Fruit fly (Drosophila melanogaster) Kc167 (cell line): ENCODE data around the gene ImpE2.

Experiments
- Myc ChIP-seq: fragments of >200 bp; optimal IDR thresholded peaks from 2 replicates; lab custom pipeline; 2017; ENCODE audit warnings: missing external identifiers
- Sin3A ChIP-seq: fragments of >200 bp; optimal IDR thresholded peaks from 2 replicates; lab custom pipeline; 2018; ENCODE audit warnings: missing external identifiers
- h ChIP-seq: fragments of >200 bp; optimal IDR thresholded peaks from 3 replicates; lab custom pipeline; 2018; ENCODE audit warnings: missing external identifiers
- insv ChIP-seq: fragments of >200 bp; optimal IDR thresholded peaks from 3 replicates; lab custom pipeline; 2018; ENCODE audit warnings: missing external identifiers
- psq ChIP-seq: fragments of >200 bp; optimal IDR thresholded peaks from 2 replicates; lab custom pipeline; 2017; ENCODE audit warnings: missing external identifiers
- ttk ChIP-seq: sonication (Bioruptor generic); optimal IDR thresholded peaks from 2 replicates; lab custom pipeline; 2017; ENCODE audit warnings: missing external identifiers

ImpE2 gene

dm6 chr3L:3543525-3543971, 31.1 kb upstream of the ImpE2 start:
- no peak for TF ChIP-seq h (lab: Kevin White, UChicago)

dm6 chr3L:3542498-3543322, 30.2 kb upstream of the ImpE2 start:
- no peak for TF ChIP-seq h (lab: Kevin White, UChicago)
- TF ChIP-seq Myc, result no peak
- no peak for TF ChIP-seq insv (lab: Kevin White, UChicago)
- no peak for TF ChIP-seq ttk
- TF ChIP-seq psq (lab: Kevin White, UChicago), result no peak
- no peak for TF ChIP-seq Sin3A (lab: Kevin White, UChicago)

dm6 chr3L:3536905-3537665, 24.6 kb upstream of the ImpE2 start:
- TF ChIP-seq insv (lab: Kevin White, UChicago) (no peak), h (lab: Kevin White, UChicago) (no peak), Myc (no peak), Sin3A (lab: Kevin White, UChicago) (no peak), ttk (no peak), psq (lab: Kevin White, UChicago) (no peak)

dm6 chr3L:3536414-3536813, 23.9 kb upstream of the ImpE2 start:
- TF ChIP-seq ttk, result no peak
- TF ChIP-seq Sin3A (lab: Kevin White, UChicago), result no peak
- TF ChIP-seq insv (lab: Kevin White, UChicago), result no peak
- no peak for TF ChIP-seq Myc
- no peak for TF ChIP-seq psq (lab: Kevin White, UChicago)
- TF ChIP-seq h (lab: Kevin White, UChicago), result no peak

dm6 chr3L:3535674-3536073, 23.2 kb upstream of the ImpE2 start:
- TF ChIP-seq h (lab: Kevin White, UChicago), result no peak
- no peak for TF ChIP-seq ttk
- no peak for TF ChIP-seq insv (lab: Kevin White, UChicago)
- no peak for TF ChIP-seq psq (lab: Kevin White, UChicago)
- TF ChIP-seq Sin3A (lab: Kevin White, UChicago), result no peak
- no peak for TF ChIP-seq Myc

- TF ChIP-seq Myc (no peak), psq (lab: Kevin White, UChicago) (no peak), insv (lab: Kevin White, UChicago) (no peak), ttk (no peak), h (lab: Kevin White, UChicago) (no peak), Sin3A (lab: Kevin White, UChicago) (no peak)
Measured at dm6 chr3L:3534216-3534615, 21.7 kb upstream of the ImpE2 start.

- TF ChIP-seq h (lab: Kevin White, UChicago) (no peak), psq (lab: Kevin White, UChicago) (no peak), Sin3A (lab: Kevin White, UChicago) (no peak), Myc (no peak), insv (lab: Kevin White, UChicago) (no peak), ttk (no peak)
Measured at dm6 chr3L:3532867-3533266, 20.4 kb upstream of the ImpE2 start.

- TF ChIP-seq insv (lab: Kevin White, UChicago), result no peak
- TF ChIP-seq ttk, result no peak
- TF ChIP-seq psq (lab: Kevin White, UChicago), result no peak
- TF ChIP-seq Myc, result no peak
- no peak for TF ChIP-seq h (lab: Kevin White, UChicago)
- no peak for TF ChIP-seq Sin3A (lab: Kevin White, UChicago)
Measured at dm6 chr3L:3531359-3531758, 18.9 kb upstream of the ImpE2 start.

dm6 chr3L:3530588-3531264, 18.2 kb upstream of the ImpE2 start:
- TF ChIP-seq insv (lab: Kevin White, UChicago), result no peak
- no peak for TF ChIP-seq ttk
- no peak for TF ChIP-seq psq (lab: Kevin White, UChicago)

dm6 chr3L:3523766-3524165, 11.3 kb upstream of the ImpE2 start:
- TF ChIP-seq insv (lab: Kevin White, UChicago), result no peak
- no peak for TF ChIP-seq Sin3A (lab: Kevin White, UChicago)
- TF ChIP-seq ttk, result no peak
- no peak for TF ChIP-seq h (lab: Kevin White, UChicago)
- no peak for TF ChIP-seq psq (lab: Kevin White, UChicago)
- no peak for TF ChIP-seq Myc

- TF ChIP-seq psq (lab: Kevin White, UChicago), result no peak
- TF ChIP-seq ttk, result no peak
- TF ChIP-seq h (lab: Kevin White, UChicago), result no peak
- no peak for TF ChIP-seq insv (lab: Kevin White, UChicago)
- TF ChIP-seq Sin3A (lab: Kevin White, UChicago), result no peak
- no peak for TF ChIP-seq Myc
Measured at dm6 chr3L:3518512-3519492, 6.3 kb upstream of the ImpE2 start.
